Fruit fly (Drosophila melanogaster) whole organism, adult: Measurements from ENCODE around the gene CkIalpha.

ENCODE experiments used
- CG5204 ChIP-seq: fragments of 200-800 bp; sonication (Bioruptor generic); optimal IDR thresholded peaks from 2 replicates; lab custom pipeline; 2016; ENCODE audit warnings: missing biosample characterization, missing genetic modification characterization
- Hr96 ChIP-seq: fragments of 200-800 bp; sonication (Bioruptor generic); optimal IDR thresholded peaks from 2 replicates; lab custom pipeline; 2016; ENCODE audit warnings: missing biosample characterization, missing genetic modification characterization
- ovo ChIP-seq: fragments of 200-800 bp; sonication (Bioruptor generic); optimal IDR thresholded peaks from 2 replicates; lab custom pipeline; 2016; ENCODE audit warnings: missing biosample characterization, missing genetic modification characterization
- tj ChIP-seq: fragments of 200-800 bp; sonication (Bioruptor generic); optimal IDR thresholded peaks from 3 replicates; lab custom pipeline; 2017; ENCODE audit warnings: missing biosample characterization, mild to moderate bottlenecking, missing genetic modification characterization, moderate library complexity

dm6 chrX:12651613-12652012, 1.8 kb upstream of the CkIalpha start:
- TF ChIP-seq Hr96 (GFP tag; lab: Kevin White, UChicago): no peak
- TF ChIP-seq tj (GFP tag; lab: Kevin White, UChicago): no peak
- no peak for TF ChIP-seq CG5204 (GFP tag; lab: Kevin White, UChicago)
- TF ChIP-seq ovo (GFP tag; lab: Kevin White, UChicago): no peak
